Worm (Caenorhabditis elegans): Measurements from ENCODE around the gene efa-6.

efa-6 gene

ce11 chrIV:12584146-12584545 is 30.4 kb downstream of the efa-6 start:
- TF ChIP-seq lsy-2 (tag; optimal IDR thresholded peaks at IDR 0.05) (no peak), nhr-47 (tag; optimal IDR thresholded peaks at IDR 0.05) (no peak), unc-98 (GFP tag; IDR thresholded peaks at IDR 0.05) (no peak), mab-9 (GFP tag; IDR thresholded peaks at IDR 0.05) (no peak), fkh-10 (GFP tag; optimal IDR thresholded peaks at IDR 0.05) (peak; percentile 63), fkh-4 (tag; optimal IDR thresholded peaks at IDR 0.05; ENCODE audit: borderline replicate concordance) (no peak), ceh-88 (GFP tag; IDR thresholded peaks at IDR 0.05) (no peak), ces-1 (GFP tag; optimal IDR thresholded peaks at IDR 0.05) (no peak), sup-37 (GFP tag; optimal IDR thresholded peaks at IDR 0.05) (no peak), mdl-1 (tag; optimal IDR thresholded peaks at IDR 0.05) (no peak), swsn-7 (tag; optimal IDR thresholded peaks at IDR 0.05) (peak; percentile 21), tlp-1 (tag; optimal IDR thresholded peaks at IDR 0.05) (no peak), mep-1 (tag; optimal IDR thresholded peaks at IDR 0.05) (peak; percentile 34), xbp-1 (tag; optimal IDR thresholded peaks at IDR 0.05) (no peak), ceh-8 (GFP tag; optimal IDR thresholded peaks at IDR 0.05) (no peak), mef-2 (tag; optimal IDR thresholded peaks at IDR 0.05) (no peak), nhr-28 (tag; optimal IDR thresholded peaks at IDR 0.05) (no peak), nhr-85 (tag) (no peak), elt-2 (tag; optimal IDR thresholded peaks at IDR 0.05) (no peak), ets-5 (GFP tag; IDR thresholded peaks at IDR 0.05) (no peak), tbx-2 (tag; optimal IDR thresholded peaks at IDR 0.05) (no peak), ztf-11 (tag; optimal IDR thresholded peaks at IDR 0.05) (no peak), rnt-1 (tag; optimal IDR thresholded peaks at IDR 0.05) (no peak), nhr-11 (tag; optimal IDR thresholded peaks at IDR 0.05) (no peak), lin-15B (tag; optimal IDR thresholded peaks at IDR 0.05) (no peak), isw-1 (GFP tag; IDR thresholded peaks at IDR 0.05) (peak; percentile 26), nhr-90 (tag; optimal IDR thresholded peaks at IDR 0.05; ENCODE audit: poor library complexity) (no peak), aha-1 (tag; optimal IDR thresholded peaks at IDR 0.05) (no peak), C34B4.2 (tag; optimal IDR thresholded peaks at IDR 0.05) (no peak), elt-3 (tag; optimal IDR thresholded peaks at IDR 0.05) (no peak), Y116A8C.19 (tag; optimal IDR thresholded peaks at IDR 0.05; ENCODE audit: borderline replicate concordance) (no peak), ztf-4 (tag; optimal IDR thresholded peaks at IDR 0.05) (no peak), pag-3 (tag; optimal IDR thresholded peaks at IDR 0.05; ENCODE audit: borderline replicate concordance, insufficient read depth) (no peak), hpl-2 (GFP tag; optimal IDR thresholded peaks at IDR 0.05) (no peak), hlh-17 (GFP tag; optimal IDR thresholded peaks at IDR 0.05; ENCODE audit: borderline replicate concordance) (no peak), F16B12.6 (tag; optimal IDR thresholded peaks at IDR 0.05) (no peak), sox-4 (tag; optimal IDR thresholded peaks at IDR 0.05) (no peak), ceh-90 (tag; optimal IDR thresholded peaks at IDR 0.05) (no peak), dpl-1 (GFP tag; optimal IDR thresholded peaks at IDR 0.05) (peak in 1 of 3 experiments; percentile 1), unc-30 (tag; optimal IDR thresholded peaks at IDR 0.05) (no peak), snpc-4 (tag; optimal IDR thresholded peaks at IDR 0.05) (no peak), nhr-71 (tag; optimal IDR thresholded peaks at IDR 0.05) (no peak), fos-1 (tag; optimal IDR thresholded peaks at IDR 0.05) (no peak), efl-1 (optimal IDR thresholded peaks at IDR 0.05) (no peak), efl-1 (GFP tag; optimal IDR thresholded peaks at IDR 0.05 in 1 of 2) (peak in 1 of 2 experiments; percentile 11), lir-3 (tag; optimal IDR thresholded peaks at IDR 0.05; ENCODE audit: poor library complexity) (no peak), nhr-20 (tag; optimal IDR thresholded peaks at IDR 0.05) (no peak), egl-27 (tag; optimal IDR thresholded peaks at IDR 0.05) (no peak), vab-15 (tag; optimal IDR thresholded peaks at IDR 0.05) (no peak), lin-14 (GFP tag; optimal IDR thresholded peaks at IDR 0.05) (peak; percentile 91), grh-1 (GFP tag; IDR thresholded peaks at IDR 0.05) (no peak), nhr-237 (tag; optimal IDR thresholded peaks at IDR 0.05) (no peak), lin-35 (GFP tag; optimal IDR thresholded peaks at IDR 0.05) (peak in 1 of 2 experiments; percentile 33)
